Worm (Caenorhabditis elegans) whole organism, young adult: ENCODE results near the gene col-148.

Experiments
- B0019.2 ChIP-seq: fragments of 200-800 bp; sonication (Bioruptor generic); conservative IDR thresholded peaks from 2 replicates; pipeline ENCODE4 v1.3.6; 2022; ENCODE audit warnings: missing genetic modification reagents, missing genetic modification characterization, missing compliant biosample characterization
- B0261.1 ChIP-seq: sonication (generic microtip); optimal IDR thresholded peaks from 2 replicates; lab custom pipeline; 2016; ENCODE audit warnings: mild to moderate bottlenecking, missing genetic modification characterization, moderate library complexity, missing compliant biosample characterization
- F33H1.4 ChIP-seq: fragments of 200-800 bp; sonication (Bioruptor generic); IDR thresholded peaks from 2 replicates; pipeline ENCODE4 v1.3.6; 2022; ENCODE audit warnings: missing genetic modification reagents, missing genetic modification characterization, missing compliant biosample characterization
- F39B2.1 ChIP-seq: fragments of 200-800 bp; sonication (Bioruptor generic); IDR thresholded peaks from 2 replicates; pipeline ENCODE4 v1.3.6; 2022; ENCODE audit warnings: missing genetic modification reagents, missing genetic modification characterization, missing compliant biosample characterization
- K11D2.4 ChIP-seq: fragments of 200-800 bp; sonication (Bioruptor generic); IDR thresholded peaks from 2 replicates; pipeline ENCODE4 v1.3.6; 2022; ENCODE audit warnings: missing genetic modification reagents, missing genetic modification characterization, missing compliant biosample characterization
- K12H6.12 ChIP-seq: fragments of 200-800 bp; sonication (Bioruptor generic); optimal IDR thresholded peaks from 2 replicates; lab custom pipeline; 2018; ENCODE audit warnings: mild to moderate bottlenecking, missing genetic modification characterization, missing compliant biosample characterization
- Y53F4B.3 ChIP-seq: fragments of 200-800 bp; sonication (Bioruptor generic); IDR thresholded peaks from 2 replicates; pipeline ENCODE4 v1.3.6; 2022; ENCODE audit warnings: missing genetic modification reagents, missing genetic modification characterization, missing compliant biosample characterization
- Y53G8AR.9 ChIP-seq: fragments of 200-800 bp; sonication (Bioruptor generic); conservative IDR thresholded peaks from 2 replicates; pipeline ENCODE4 v1.3.6; 2022; ENCODE audit warnings: missing genetic modification reagents, missing genetic modification characterization, missing compliant biosample characterization
- ZK185.1 ChIP-seq: sonication (generic microtip); optimal IDR thresholded peaks from 2 replicates; lab custom pipeline; 2016; ENCODE audit warnings: mild to moderate bottlenecking, missing genetic modification characterization, missing compliant biosample characterization; ENCODE audit not compliant: poor library complexity, severe bottlenecking
- akir-1 ChIP-seq: fragments of 200-800 bp; sonication (Bioruptor generic); optimal IDR thresholded peaks from 2 replicates; lab custom pipeline; 2018; ENCODE audit warnings: mild to moderate bottlenecking, missing genetic modification characterization, moderate library complexity, missing compliant biosample characterization
- ama-1 ChIP-seq, 3 experiments: fragments of 150-350 bp in 1 of 3; sonication (generic microtip) in 2 of 3; optimal IDR thresholded peaks; 2 replicates each; lab custom pipeline; 2014 to 2018; ENCODE audit warnings: missing biosample characterization in 2 of 3, missing genetic modification characterization in 2 of 3, missing genetic modification reagents in 2 of 3
- aptf-3 ChIP-seq: fragments of 200-800 bp; sonication (Bioruptor generic); IDR thresholded peaks from 2 replicates; pipeline ENCODE4 v1.3.6; 2022; ENCODE audit warnings: missing genetic modification characterization, missing compliant biosample characterization
- attf-3 ChIP-seq: fragments of 200-800 bp; sonication (Bioruptor generic); conservative IDR thresholded peaks from 2 replicates; pipeline ENCODE4 v1.3.6; 2022; ENCODE audit warnings: missing genetic modification reagents, missing genetic modification characterization, missing compliant biosample characterization
- bed-1 ChIP-seq: fragments of 200-800 bp; sonication (Bioruptor generic); IDR thresholded peaks from 2 replicates; pipeline ENCODE4 v1.3.6; 2022; ENCODE audit warnings: missing genetic modification reagents, missing genetic modification characterization, missing compliant biosample characterization
- ceh-40 ChIP-seq: fragments of 200-800 bp; sonication (Bioruptor generic); IDR thresholded peaks from 2 replicates; pipeline ENCODE4 v1.3.6; 2022; ENCODE audit warnings: missing genetic modification characterization, missing compliant biosample characterization
- dpff-1 ChIP-seq: sonication (generic microtip); optimal IDR thresholded peaks from 2 replicates; lab custom pipeline; 2017; ENCODE audit warnings: mild to moderate bottlenecking, missing genetic modification characterization, missing compliant biosample characterization
- dpl-1 ChIP-seq: fragments of 150-350 bp; optimal IDR thresholded peaks from 2 replicates; lab custom pipeline; 2014; ENCODE audit warnings: missing biosample characterization, missing genetic modification reagents, missing genetic modification characterization
- efl-1 ChIP-seq: fragments of 150-350 bp; optimal IDR thresholded peaks from 2 replicates; lab custom pipeline; 2014; ENCODE audit warnings: missing biosample characterization, missing genetic modification reagents, missing genetic modification characterization
- fkh-3 ChIP-seq: sonication (generic microtip); optimal IDR thresholded peaks from 2 replicates; lab custom pipeline; 2016; ENCODE audit warnings: mild to moderate bottlenecking, missing genetic modification characterization, missing compliant biosample characterization
- lag-1 ChIP-seq: fragments of 200-800 bp; sonication (Bioruptor generic); IDR thresholded peaks from 2 replicates; pipeline ENCODE4 v1.3.6; 2022; ENCODE audit warnings: missing genetic modification reagents, missing genetic modification characterization, missing compliant biosample characterization
- let-526 ChIP-seq: fragments of 200-800 bp; sonication (Bioruptor generic); IDR thresholded peaks from 2 replicates; pipeline ENCODE4 v1.3.6; 2022; ENCODE audit warnings: missing genetic modification reagents, missing genetic modification characterization, missing compliant biosample characterization
- let-607 ChIP-seq, 2 experiments: fragments of 200-800 bp in 1 of 2; sonication (Bioruptor generic) in 1 of 2; sonication (generic microtip) in 1 of 2; optimal IDR thresholded peaks; 2 replicates each; lab custom pipeline; 2016 to 2018; ENCODE audit warnings: mild to moderate bottlenecking in 2 of 2, missing compliant biosample characterization in 2 of 2, missing genetic modification characterization in 2 of 2, moderate library complexity in 2 of 2, missing genotype in 1 of 2
- lin-26 ChIP-seq: fragments of 200-800 bp; sonication (Bioruptor generic); IDR thresholded peaks from 2 replicates; pipeline ENCODE4 v1.3.6; 2022; ENCODE audit warnings: missing genetic modification reagents, missing genetic modification characterization, missing compliant biosample characterization
- lsl-1 ChIP-seq: fragments of 200-800 bp; sonication (Bioruptor generic); optimal IDR thresholded peaks from 2 replicates; lab custom pipeline; 2018; ENCODE audit warnings: mild to moderate bottlenecking, missing genetic modification characterization, moderate library complexity, missing compliant biosample characterization
- madf-10 ChIP-seq: sonication (generic microtip); optimal IDR thresholded peaks from 2 replicates; lab custom pipeline; 2016; ENCODE audit warnings: mild to moderate bottlenecking, missing genetic modification characterization, missing compliant biosample characterization
- mcd-1 ChIP-seq: fragments of 200-800 bp; sonication (Bioruptor generic); IDR thresholded peaks from 2 replicates; pipeline ENCODE4 v1.3.6; 2022; ENCODE audit warnings: missing genetic modification reagents, missing genetic modification characterization, missing compliant biosample characterization
- nfya-2 ChIP-seq: fragments of 200-800 bp; sonication (Bioruptor generic); IDR thresholded peaks from 2 replicates; pipeline ENCODE4 v1.3.6; 2022; ENCODE audit warnings: missing genetic modification reagents, missing genetic modification characterization, missing compliant biosample characterization
- nfyb-1 ChIP-seq: fragments of 200-800 bp; sonication (Bioruptor generic); IDR thresholded peaks from 2 replicates; pipeline ENCODE4 v1.3.6; 2022; ENCODE audit warnings: missing genetic modification reagents, missing genetic modification characterization, missing compliant biosample characterization
- snpc-1.3 ChIP-seq: sonication (generic microtip); optimal IDR thresholded peaks from 2 replicates; lab custom pipeline; 2017; ENCODE audit warnings: missing genetic modification characterization, mild to moderate bottlenecking, missing compliant biosample characterization, antibody characterized with exemption, moderate library complexity, missing genotype, missing genetic modification reagents; ENCODE audit not compliant: insufficient read depth
- snpc-3.4 ChIP-seq: sonication (generic microtip); optimal IDR thresholded peaks from 2 replicates; lab custom pipeline; 2017; ENCODE audit warnings: missing genetic modification characterization, mild to moderate bottlenecking, missing compliant biosample characterization, antibody characterized with exemption, moderate library complexity, missing genotype, missing genetic modification reagents
- snpc-4 ChIP-seq, 5 experiments: fragments of 150-350 bp in 1 of 5; sonication (generic microtip) in 4 of 5; optimal IDR thresholded peaks; 2 replicates each; lab custom pipeline; 2014 to 2018; ENCODE audit warnings: missing genetic modification characterization in 5 of 5, missing biosample characterization in 3 of 5, antibody characterized with exemption in 2 of 5, mild to moderate bottlenecking in 2 of 5, missing compliant biosample characterization in 2 of 5, missing genotype in 2 of 5, moderate library complexity in 2 of 5, missing genetic modification reagents in 1 of 5
- somi-1 ChIP-seq: fragments of 200-800 bp; sonication (Bioruptor generic); optimal IDR thresholded peaks from 2 replicates; lab custom pipeline; 2018; ENCODE audit warnings: mild to moderate bottlenecking, missing genetic modification characterization, missing compliant biosample characterization
- sptf-2 ChIP-seq: fragments of 200-800 bp; sonication (Bioruptor generic); optimal IDR thresholded peaks from 2 replicates; lab custom pipeline; 2018; ENCODE audit warnings: mild to moderate bottlenecking, missing genetic modification characterization, missing compliant biosample characterization
- tbp1 ChIP-seq: fragments of 200-800 bp; sonication (Bioruptor generic); optimal IDR thresholded peaks from 2 replicates; lab custom pipeline; 2018; ENCODE audit warnings: mild to moderate bottlenecking, missing genetic modification characterization, missing compliant biosample characterization
- ztf-3 ChIP-seq: fragments of 200-800 bp; sonication (Bioruptor generic); optimal IDR thresholded peaks from 2 replicates; lab custom pipeline; 2018; ENCODE audit warnings: mild to moderate bottlenecking, missing genetic modification characterization, missing compliant biosample characterization

col-148 gene

ce11 chrV:10283444-10283843 is 41.9 kb downstream of the col-148 start, which contains the start of gene lys-3:
lys-3 (minus strand) TSS chrV:10283544.
- TF ChIP-seq lin-26 (GFP tag; lab: Robert Waterston, UW) (no peak), B0261.1 (no peak), ZK185.1 (no peak), dpff-1 (tag; lab: Kevin White, UChicago) (no peak)

ce11 chrV:10285853-10286252 is 44.3 kb downstream of the col-148 start:
- TF ChIP-seq Y53F4B.3 (GFP tag; lab: Robert Waterston, UW) = no peak
- TF ChIP-seq K12H6.12 (tag; lab: Kevin White, UChicago) = no peak
- TF ChIP-seq aptf-3 (GFP tag; lab: Robert Waterston, UW) = no peak
- no peak for TF ChIP-seq fkh-3 (tag; lab: Kevin White, UChicago)
- no peak for TF ChIP-seq let-607 (tag; optimal IDR thresholded peaks at IDR 0.05; lab: Kevin White, UChicago)
- TF ChIP-seq F33H1.4 = no peak
- no peak for TF ChIP-seq attf-3 (GFP tag; lab: Robert Waterston, UW)
- no peak for TF ChIP-seq Y53G8AR.9 (GFP tag; lab: Robert Waterston, UW)
- TF ChIP-seq tbp1 (GFP tag; lab: Kevin White, UChicago) = no peak
- TF ChIP-seq snpc-3.4 (tag; lab: Kevin White, UChicago) = no peak
- TF ChIP-seq snpc-4 (GFP tag; optimal IDR thresholded peaks at IDR 0.05; lab: Kevin White, UChicago) = no peak
- no peak for TF ChIP-seq snpc-4 (tag; optimal IDR thresholded peaks at IDR 0.05; lab: Kevin White, UChicago)

- TF ChIP-seq lag-1 = no peak
- TF ChIP-seq ztf-3 (GFP tag; lab: Kevin White, UChicago) = no peak
These were observed 45.7 kb downstream of the col-148 start, which contains the start of gene B0024.3 for ce11 chrV:10287260-10287659. B0024.3 (plus strand) TSS chrV:10287560.

ce11 chrV:10289743-10290142 is 48.2 kb downstream of the col-148 start, which contains the start of gene B0024.15:
B0024.15 (plus strand) TSS chrV:10290043.
- no peak for TF ChIP-seq bed-1 (GFP tag; lab: Robert Waterston, UW)
- TF ChIP-seq ama-1 (optimal IDR thresholded peaks at IDR 0.05; lab: Kevin White, UChicago) = no peak
- no peak for TF ChIP-seq ama-1 (GFP tag; optimal IDR thresholded peaks at IDR 0.05; lab: Kevin White, UChicago)
- TF ChIP-seq sptf-2 (GFP tag; lab: Kevin White, UChicago) = no peak
- no peak for TF ChIP-seq snpc-1.3 (tag; lab: Kevin White, UChicago)
- no peak for TF ChIP-seq B0019.2 (GFP tag; lab: Robert Waterston, UW)
- TF ChIP-seq F39B2.1 (GFP tag; lab: Robert Waterston, UW) = no peak
- no peak for TF ChIP-seq dpl-1 (GFP tag; lab: Kevin White, UChicago)
- TF ChIP-seq lsl-1 (GFP tag; lab: Kevin White, UChicago) = no peak
- TF ChIP-seq nfya-2 (GFP tag; lab: Robert Waterston, UW) = no peak
- no peak for TF ChIP-seq snpc-4 (GFP tag; optimal IDR thresholded peaks at IDR 0.05; lab: Kevin White, UChicago)
- TF ChIP-seq snpc-4 (tag; optimal IDR thresholded peaks at IDR 0.05; lab: Kevin White, UChicago) = no peak
- no peak for TF ChIP-seq madf-10 (tag; lab: Kevin White, UChicago)
- TF ChIP-seq lag-1 = no peak
- TF ChIP-seq let-526 = no peak
- TF ChIP-seq mcd-1 (GFP tag; lab: Robert Waterston, UW) = no peak
- TF ChIP-seq akir-1 = no peak
- TF ChIP-seq, all 124 proteins: peak for 0

- no peak for TF ChIP-seq snpc-4 (GFP tag; optimal IDR thresholded peaks at IDR 0.05; lab: Kevin White, UChicago)
- TF ChIP-seq snpc-4 (tag; optimal IDR thresholded peaks at IDR 0.05; lab: Kevin White, UChicago) = no peak
- TF ChIP-seq K11D2.4 (GFP tag; lab: Robert Waterston, UW) = no peak
- TF ChIP-seq somi-1 = no peak
- TF ChIP-seq efl-1 (GFP tag; lab: Kevin White, UChicago) = no peak
- TF ChIP-seq F39B2.1 (GFP tag; lab: Robert Waterston, UW) = no peak
- no peak for TF ChIP-seq ceh-40
- TF ChIP-seq nfyb-1 (GFP tag; lab: Robert Waterston, UW) = no peak
These were observed 50.3 kb downstream of the col-148 start for ce11 chrV:10291848-10292247.
